Worm (Caenorhabditis elegans) whole organism, early embryonic: ENCODE measurements around the gene grsp-2.

ENCODE experiments used
- B0310.2 ChIP-seq: sonication (generic microtip); optimal IDR thresholded peaks from 2 replicates; lab custom pipeline; 2016; ENCODE audit warnings: mild to moderate bottlenecking, missing genetic modification characterization, missing compliant biosample characterization
- F13C5.2 ChIP-seq: sonication (generic microtip); optimal IDR thresholded peaks from 2 replicates; lab custom pipeline; 2017; ENCODE audit warnings: mild to moderate bottlenecking, missing genetic modification characterization, inconsistent platforms, missing compliant biosample characterization
- aly-1 ChIP-seq: sonication (generic microtip); optimal IDR thresholded peaks from 2 replicates; lab custom pipeline; 2016; ENCODE audit warnings: missing genetic modification characterization, missing compliant biosample characterization
- ama-1 ChIP-seq: fragments of 150-350 bp; optimal IDR thresholded peaks from 2 replicates; lab custom pipeline; 2014
- ceh-13 ChIP-seq: fragments of 200-800 bp; sonication (Bioruptor generic); optimal IDR thresholded peaks from 2 replicates; lab custom pipeline; 2018; ENCODE audit warnings: mild to moderate bottlenecking, missing genetic modification characterization, missing compliant biosample characterization
- ceh-36 ChIP-seq: sonication (generic microtip); optimal IDR thresholded peaks from 2 replicates; lab custom pipeline; 2016; ENCODE audit warnings: missing genetic modification characterization, inconsistent platforms, missing compliant biosample characterization
- ets-7 ChIP-seq: sonication (generic microtip); optimal IDR thresholded peaks from 2 replicates; lab custom pipeline; 2016; ENCODE audit warnings: missing genotype, missing genetic modification characterization, missing compliant biosample characterization
- flt-1 ChIP-seq: fragments of 200-800 bp; sonication (Bioruptor generic); IDR thresholded peaks from 2 replicates; pipeline ENCODE4 v1.3.6; 2022; ENCODE audit warnings: missing genetic modification characterization, missing compliant biosample characterization
- hmbx-1 ChIP-seq: sonication (generic microtip); optimal IDR thresholded peaks from 2 replicates; lab custom pipeline; 2016; ENCODE audit warnings: mild to moderate bottlenecking, missing genetic modification characterization, missing compliant biosample characterization
- hmg-4 ChIP-seq: fragments of 200-800 bp; sonication (Bioruptor generic); optimal IDR thresholded peaks from 2 replicates; lab custom pipeline; 2018; ENCODE audit warnings: mild to moderate bottlenecking, missing genetic modification characterization, missing compliant biosample characterization
- hnd-1 ChIP-seq: sonication (generic microtip); optimal IDR thresholded peaks from 2 replicates; lab custom pipeline; 2016; ENCODE audit warnings: missing genetic modification characterization, missing compliant biosample characterization
- pes-1 ChIP-seq: fragments of 200-800 bp; sonication (Bioruptor generic); IDR thresholded peaks from 2 replicates; pipeline ENCODE4 v1.3.6; 2022; ENCODE audit warnings: missing genetic modification reagents, missing genetic modification characterization, missing compliant biosample characterization
- scrt-1 ChIP-seq: fragments of 200-800 bp; sonication (Bioruptor generic); IDR thresholded peaks from 2 replicates; pipeline ENCODE4 v1.3.6; 2022; ENCODE audit warnings: missing genetic modification characterization, missing compliant biosample characterization
- sea-1 ChIP-seq: fragments of 200-800 bp; sonication (Bioruptor generic); conservative IDR thresholded peaks from 2 replicates; pipeline ENCODE4 v1.3.6; 2022; ENCODE audit warnings: missing genetic modification characterization, missing compliant biosample characterization
- tbx-11 ChIP-seq: fragments of 200-800 bp; sonication (Bioruptor generic); IDR thresholded peaks from 2 replicates; pipeline ENCODE4 v1.3.6; 2022; ENCODE audit warnings: missing genetic modification characterization, missing compliant biosample characterization
- tbx-37 ChIP-seq: fragments of 200-800 bp; sonication (Bioruptor generic); conservative IDR thresholded peaks from 2 replicates; pipeline ENCODE4 v1.3.6; 2022; ENCODE audit warnings: missing genetic modification reagents, missing genetic modification characterization, missing compliant biosample characterization
- tra-4 ChIP-seq: sonication (generic microtip); optimal IDR thresholded peaks from 2 replicates; lab custom pipeline; 2017; ENCODE audit warnings: missing genetic modification characterization, missing compliant biosample characterization

Gene grsp-2

DNA sequence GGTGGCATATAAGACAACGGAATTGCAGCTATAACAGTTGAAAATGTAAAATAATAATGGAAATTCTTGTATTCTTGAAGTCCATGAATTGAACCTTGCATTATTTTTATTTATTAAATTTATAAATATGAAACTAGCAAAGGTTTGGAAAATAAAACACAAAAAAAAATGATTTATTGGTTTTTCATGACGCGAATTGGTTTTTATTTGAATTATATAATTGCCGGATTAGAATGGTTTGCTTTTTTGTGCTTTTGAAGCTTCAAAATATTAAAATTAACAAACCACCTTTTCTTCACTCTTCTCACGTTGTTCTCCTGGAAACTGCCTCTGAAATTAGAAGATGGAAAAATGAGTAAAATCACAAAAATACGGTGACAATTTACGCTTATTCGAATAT, 26.0 kb upstream of the grsp-2 start, which contains the start of gene sru-35:
TSS of gene sru-35 (minus strand) at position 101 of the 400 bp plus-strand sequence.
- no peak for TF ChIP-seq B0310.2 (tag; lab: Kevin White, UChicago)
- TF ChIP-seq F13C5.2 (tag; lab: Kevin White, UChicago) = no peak
- no peak for TF ChIP-seq ceh-36
- TF ChIP-seq hmg-4 = no peak
- no peak for TF ChIP-seq flt-1
- TF ChIP-seq tbx-11 = no peak
- TF ChIP-seq tbx-37 = no peak
- no peak for TF ChIP-seq hmbx-1 (tag; lab: Kevin White, UChicago)
- TF ChIP-seq aly-1 (tag; lab: Kevin White, UChicago) = no peak
- no peak for TF ChIP-seq tra-4 (tag; lab: Kevin White, UChicago)
- no peak for TF ChIP-seq ama-1 (lab: Kevin White, UChicago)

DNA sequence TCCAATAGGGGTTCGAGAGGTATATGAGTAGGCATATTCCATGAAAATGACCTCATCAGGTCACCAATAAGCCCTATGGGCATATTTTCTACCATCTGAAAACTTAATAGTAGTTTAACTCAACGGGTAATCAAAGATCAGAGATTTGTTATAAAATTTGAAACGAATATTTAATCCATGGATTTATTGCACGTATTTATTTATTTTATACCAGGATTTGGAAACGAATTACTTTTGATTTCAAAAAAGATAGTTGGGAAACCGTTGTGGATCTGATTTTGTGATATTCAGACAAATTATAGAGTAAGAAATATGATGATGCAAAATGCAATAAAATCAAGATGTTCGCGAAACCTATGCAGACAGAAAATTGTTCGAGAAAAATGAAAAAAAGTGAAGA, 23.3 kb upstream of the grsp-2 start, which contains the start of gene C33D9.3:
TSS of gene C33D9.3 (minus strand) at position 101 of the 400 bp plus-strand sequence.
- TF ChIP-seq tra-4 (tag; lab: Kevin White, UChicago) = no peak

DNA sequence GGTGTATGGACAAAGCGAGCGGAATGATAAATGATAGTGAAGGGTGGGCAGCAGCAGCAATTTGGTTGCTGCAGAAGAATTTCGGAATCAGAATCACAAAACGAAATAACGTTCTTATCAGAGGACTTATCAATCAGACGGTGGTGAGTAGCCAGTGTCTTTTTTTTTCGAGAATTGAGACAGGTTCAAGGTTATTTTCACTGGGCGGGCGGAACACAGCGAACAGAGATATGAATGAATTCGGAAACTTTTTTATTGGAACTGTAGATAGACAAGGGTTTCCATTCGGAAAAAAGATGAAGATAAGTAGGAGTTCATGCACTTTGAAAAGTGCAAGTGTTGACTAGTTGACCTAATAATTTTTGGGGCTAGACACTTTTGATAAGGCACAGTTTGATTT, 22.9 kb upstream of the grsp-2 start:
- TF ChIP-seq B0310.2 (tag; lab: Kevin White, UChicago) (no peak), F13C5.2 (tag; lab: Kevin White, UChicago) (no peak), tbx-37 (no peak), ceh-36 (no peak), scrt-1 (no peak), hnd-1 (tag; lab: Kevin White, UChicago) (no peak), pes-1 (GFP tag; lab: Robert Waterston, UW) (no peak), hmbx-1 (tag; lab: Kevin White, UChicago) (no peak), sea-1 (GFP tag; lab: Robert Waterston, UW) (no peak), ama-1 (lab: Kevin White, UChicago) (no peak), ceh-13 (GFP tag; lab: Kevin White, UChicago) (no peak), tbx-11 (no peak), aly-1 (tag; lab: Kevin White, UChicago) (no peak), tra-4 (tag; lab: Kevin White, UChicago) (no peak), ets-7 (tag; lab: Kevin White, UChicago) (no peak), hmg-4 (no peak)

DNA sequence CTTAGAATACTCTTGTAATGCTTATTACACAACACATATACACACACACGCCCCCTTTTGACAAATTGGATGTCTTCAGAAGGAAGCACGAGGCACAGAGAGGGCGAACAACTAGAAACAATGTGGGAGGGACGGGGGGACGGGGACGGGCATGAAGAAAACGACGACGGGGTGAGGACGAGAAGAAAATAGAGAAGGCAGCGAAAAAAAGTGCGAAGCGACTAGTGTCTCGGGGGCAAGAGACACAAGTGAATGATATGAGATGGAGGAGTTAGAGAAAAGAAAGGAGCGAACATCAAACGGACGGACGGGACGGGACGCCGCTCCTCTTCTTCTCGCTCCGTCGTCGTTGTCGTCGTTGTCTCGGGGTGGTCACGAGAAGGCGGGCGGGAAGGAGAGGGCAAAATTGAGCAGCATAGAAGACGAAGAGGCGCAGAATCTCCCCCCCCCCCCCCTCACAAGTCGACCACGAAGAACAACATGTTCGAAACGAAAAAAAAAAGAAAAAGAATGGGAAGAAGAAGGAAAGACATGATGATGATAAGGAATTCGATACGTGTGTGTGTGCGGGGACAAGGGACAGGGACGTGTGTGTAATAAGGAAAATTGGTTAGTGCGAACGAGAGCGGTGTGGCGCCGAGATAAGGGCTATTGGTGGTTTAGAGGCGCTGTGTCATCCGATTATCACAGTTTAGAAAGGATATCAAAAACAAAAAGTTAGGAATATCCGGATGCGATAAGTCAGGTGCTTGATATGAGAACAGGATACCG, 21.0 kb upstream of the grsp-2 start:
- TF ChIP-seq hmg-4 (no peak), flt-1 (no peak), sea-1 (GFP tag; lab: Robert Waterston, UW) (no peak), scrt-1 (no peak), pes-1 (GFP tag; lab: Robert Waterston, UW) (no peak), ceh-36 (no peak), tbx-37 (no peak), ceh-13 (GFP tag; lab: Kevin White, UChicago) (no peak), tbx-11 (no peak), B0310.2 (tag; lab: Kevin White, UChicago) (no peak), F13C5.2 (tag; lab: Kevin White, UChicago) (no peak), aly-1 (tag; lab: Kevin White, UChicago) (no peak), ets-7 (tag; lab: Kevin White, UChicago) (no peak), hnd-1 (tag; lab: Kevin White, UChicago) (no peak), hmbx-1 (tag; lab: Kevin White, UChicago) (no peak), tra-4 (tag; lab: Kevin White, UChicago) (no peak)

DNA sequence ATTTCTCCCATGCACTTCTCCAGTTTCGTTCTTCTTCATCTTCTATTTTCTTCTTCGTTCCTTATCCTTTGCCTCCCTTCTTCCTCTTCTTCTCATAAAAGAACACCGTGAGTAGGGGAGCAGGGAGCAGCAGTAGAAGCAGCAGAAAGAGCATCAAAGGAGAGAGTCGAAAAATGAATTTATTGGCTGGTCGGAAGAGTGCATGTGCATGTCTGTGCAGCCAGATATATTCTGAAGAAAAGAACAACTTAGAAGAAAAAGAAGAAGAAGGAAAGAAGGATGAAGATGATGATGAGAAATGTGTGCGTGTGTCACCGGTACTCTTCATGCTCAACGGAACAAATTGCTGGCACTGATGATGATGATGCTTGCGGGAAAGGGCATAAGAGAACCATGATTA, 19.9 kb upstream of the grsp-2 start:
- TF ChIP-seq pes-1 (GFP tag; lab: Robert Waterston, UW) = no peak
- no peak for TF ChIP-seq hmbx-1 (tag; lab: Kevin White, UChicago)
- no peak for TF ChIP-seq aly-1 (tag; lab: Kevin White, UChicago)
- TF ChIP-seq F13C5.2 (tag; lab: Kevin White, UChicago) = no peak
- TF ChIP-seq hnd-1 (tag; lab: Kevin White, UChicago) = no peak
- no peak for TF ChIP-seq ceh-13 (GFP tag; lab: Kevin White, UChicago)
- no peak for TF ChIP-seq B0310.2 (tag; lab: Kevin White, UChicago)
- no peak for TF ChIP-seq tbx-11
- TF ChIP-seq tbx-37 = no peak

DNA sequence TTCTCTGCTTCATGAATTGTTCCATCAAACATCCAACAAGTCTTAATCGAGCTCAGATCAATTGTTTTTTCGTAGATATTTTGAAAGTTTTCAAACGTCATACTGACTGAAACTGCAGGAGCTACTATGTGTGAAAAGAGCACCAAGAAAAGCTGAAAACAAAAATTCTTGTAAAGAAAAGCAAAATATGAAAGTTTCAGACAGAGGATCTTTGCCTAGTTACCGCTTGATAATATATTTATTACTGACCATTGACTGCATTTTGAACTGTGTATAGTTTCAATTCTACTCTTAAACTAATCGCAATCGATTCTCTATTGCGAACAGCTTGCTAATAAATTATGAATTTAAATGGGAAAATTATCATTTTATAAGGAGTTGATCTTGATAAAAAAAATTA, 17.9 kb upstream of the grsp-2 start, which contains the start of gene clec-182:
TSS of gene clec-182 (minus strand) at position 101 of the 400 bp plus-strand sequence.
- TF ChIP-seq hmbx-1 (tag; lab: Kevin White, UChicago) = no peak
- TF ChIP-seq tra-4 (tag; lab: Kevin White, UChicago) = no peak
- no peak for TF ChIP-seq ceh-36
- no peak for TF ChIP-seq tbx-11
- TF ChIP-seq hmg-4 = no peak
- TF ChIP-seq sea-1 (GFP tag; lab: Robert Waterston, UW) = no peak
- TF ChIP-seq F13C5.2 (tag; lab: Kevin White, UChicago) = no peak
- TF ChIP-seq flt-1 = no peak
- TF ChIP-seq ceh-13 (GFP tag; lab: Kevin White, UChicago) = no peak
- TF ChIP-seq ets-7 (tag; lab: Kevin White, UChicago) = no peak
- TF ChIP-seq tbx-37 = no peak
- TF ChIP-seq hnd-1 (tag; lab: Kevin White, UChicago) = no peak
- TF ChIP-seq pes-1 (GFP tag; lab: Robert Waterston, UW) = no peak
- TF ChIP-seq scrt-1 = no peak
- no peak for TF ChIP-seq ama-1 (lab: Kevin White, UChicago)

DNA sequence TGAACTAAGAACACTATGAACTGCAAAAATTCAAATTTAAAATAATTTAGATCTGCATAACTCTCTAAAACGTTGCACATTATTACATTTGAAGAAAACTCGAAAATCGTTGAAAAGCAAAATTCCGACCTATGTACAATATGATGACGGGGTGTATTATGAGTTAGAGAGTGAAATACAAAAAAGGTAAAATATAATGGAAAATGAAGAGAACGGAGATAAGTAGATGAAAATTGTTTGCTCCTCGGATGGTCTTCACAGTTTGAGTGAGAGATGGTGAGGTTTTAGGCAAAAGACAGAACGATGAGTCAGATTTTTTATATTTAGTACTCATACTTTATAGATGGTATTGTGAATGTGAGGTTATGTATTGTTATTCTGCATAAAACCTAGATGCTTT, 8.8 kb upstream of the grsp-2 start:
- TF ChIP-seq ceh-13 (GFP tag; lab: Kevin White, UChicago) (no peak), F13C5.2 (tag; lab: Kevin White, UChicago) (no peak), tbx-11 (no peak), aly-1 (tag; lab: Kevin White, UChicago) (no peak), hnd-1 (tag; lab: Kevin White, UChicago) (no peak), tra-4 (tag; lab: Kevin White, UChicago) (no peak), flt-1 (no peak), tbx-37 (no peak)
